Worm (Caenorhabditis elegans) whole organism, L4/young adult: ENCODE results near the gene nas-29.
A peak's percentile ranks its signal among the peaks of the same experiment; 100 is the strongest.

Experiments used
- W03F9.2 ChIP-seq: fragments of 150-350 bp; optimal IDR thresholded peaks from 2 replicates; lab custom pipeline; 2014; ENCODE audit warnings: missing biosample characterization, missing genetic modification characterization
- dao-5 ChIP-seq: sonication (generic microtip); optimal IDR thresholded peaks from 2 replicates; lab custom pipeline; 2016; ENCODE audit warnings: missing genotype, missing genetic modification characterization, moderate library complexity, missing compliant biosample characterization
- him-1 ChIP-seq: sonication (generic microtip); optimal IDR thresholded peaks from 2 replicates; lab custom pipeline; 2016; ENCODE audit warnings: missing genotype, missing genetic modification reagents, missing genetic modification characterization, missing compliant biosample characterization

nas-29 gene

ce11 chrII:5141945-5142514, at the start of gene nas-29:
Gene nas-29 (minus strand): TSS chrII:5142036.
- TF ChIP-seq W03F9.2 (tag; lab: Kevin White, UChicago): peak; percentile 9
- no peak for TF ChIP-seq him-1 (tag; lab: Kevin White, UChicago)
- TF ChIP-seq dao-5 (tag; lab: Kevin White, UChicago): no peak

- TF ChIP-seq W03F9.2 (tag; lab: Kevin White, UChicago) (no peak), dao-5 (tag; lab: Kevin White, UChicago) (no peak), him-1 (tag; lab: Kevin White, UChicago) (no peak)
Observed at ce11 chrII:5187934-5188333, 46.1 kb upstream of the nas-29 start.

ce11 chrII:5187469-5187868, 45.6 kb upstream of the nas-29 start, which contains the start of gene crh-2:
Gene crh-2 (minus strand): TSS chrII:5187569.
- TF ChIP-seq him-1 (tag; lab: Kevin White, UChicago) (no peak), W03F9.2 (tag; lab: Kevin White, UChicago) (no peak), dao-5 (tag; lab: Kevin White, UChicago) (no peak)

ce11 chrII:5186870-5187269, 45.0 kb upstream of the nas-29 start:
- TF ChIP-seq dao-5 (tag; lab: Kevin White, UChicago) (no peak), him-1 (tag; lab: Kevin White, UChicago) (no peak), W03F9.2 (tag; lab: Kevin White, UChicago) (no peak)

ce11 chrII:5185955-5186539, 44.2 kb upstream of the nas-29 start:
- TF ChIP-seq W03F9.2 (tag; lab: Kevin White, UChicago): no peak
- no peak for TF ChIP-seq dao-5 (tag; lab: Kevin White, UChicago)
- no peak for TF ChIP-seq him-1 (tag; lab: Kevin White, UChicago)

- no peak for TF ChIP-seq dao-5 (tag; lab: Kevin White, UChicago)
- no peak for TF ChIP-seq him-1 (tag; lab: Kevin White, UChicago)
- TF ChIP-seq W03F9.2 (tag; lab: Kevin White, UChicago): no peak
Observed at ce11 chrII:5184661-5185545, 43.1 kb upstream of the nas-29 start.

ce11 chrII:5183207-5183606, 41.4 kb upstream of the nas-29 start:
- TF ChIP-seq dao-5 (tag; lab: Kevin White, UChicago) (no peak), W03F9.2 (tag; lab: Kevin White, UChicago) (no peak), him-1 (tag; lab: Kevin White, UChicago) (no peak)

- TF ChIP-seq W03F9.2 (tag; lab: Kevin White, UChicago) (peak; percentile 22), him-1 (tag; lab: Kevin White, UChicago) (no peak), dao-5 (tag; lab: Kevin White, UChicago) (peak; percentile 10)
Observed at ce11 chrII:5182451-5182850, 40.6 kb upstream of the nas-29 start.

ce11 chrII:5181497-5181896, 39.7 kb upstream of the nas-29 start:
- peak; percentile 44 for TF ChIP-seq him-1 (tag; lab: Kevin White, UChicago)
- TF ChIP-seq dao-5 (tag; lab: Kevin White, UChicago): no peak

- no peak for TF ChIP-seq him-1 (tag; lab: Kevin White, UChicago)
Observed at ce11 chrII:5180272-5180671, 38.4 kb upstream of the nas-29 start.

ce11 chrII:5178609-5179008, 36.8 kb upstream of the nas-29 start:
- TF ChIP-seq dao-5 (tag; lab: Kevin White, UChicago) (no peak), W03F9.2 (tag; lab: Kevin White, UChicago) (no peak), him-1 (tag; lab: Kevin White, UChicago) (no peak)

ce11 chrII:5177902-5178301, 36.1 kb upstream of the nas-29 start, which contains the start of gene C27D6.12:
Gene C27D6.12 (minus strand): TSS chrII:5178002.
- TF ChIP-seq him-1 (tag; lab: Kevin White, UChicago) (no peak), dao-5 (tag; lab: Kevin White, UChicago) (no peak), W03F9.2 (tag; lab: Kevin White, UChicago) (no peak)

- TF ChIP-seq him-1 (tag; lab: Kevin White, UChicago) (no peak), W03F9.2 (tag; lab: Kevin White, UChicago) (no peak), dao-5 (tag; lab: Kevin White, UChicago) (no peak)
Observed at ce11 chrII:5176934-5177333, 35.1 kb upstream of the nas-29 start.
